Worm (Caenorhabditis elegans) whole organism, L4/young adult: ENCODE measurements around the gene E02A10.4.

Experiments used
- W03F9.2 ChIP-seq: fragments of 150-350 bp; optimal IDR thresholded peaks from 2 replicates; lab custom pipeline; 2014; ENCODE audit warnings: missing biosample characterization, missing genetic modification characterization
- dao-5 ChIP-seq: sonication (generic microtip); optimal IDR thresholded peaks from 2 replicates; lab custom pipeline; 2016; ENCODE audit warnings: missing genotype, missing genetic modification characterization, moderate library complexity, missing compliant biosample characterization
- him-1 ChIP-seq: sonication (generic microtip); optimal IDR thresholded peaks from 2 replicates; lab custom pipeline; 2016; ENCODE audit warnings: missing genotype, missing genetic modification reagents, missing genetic modification characterization, missing compliant biosample characterization

DNA sequence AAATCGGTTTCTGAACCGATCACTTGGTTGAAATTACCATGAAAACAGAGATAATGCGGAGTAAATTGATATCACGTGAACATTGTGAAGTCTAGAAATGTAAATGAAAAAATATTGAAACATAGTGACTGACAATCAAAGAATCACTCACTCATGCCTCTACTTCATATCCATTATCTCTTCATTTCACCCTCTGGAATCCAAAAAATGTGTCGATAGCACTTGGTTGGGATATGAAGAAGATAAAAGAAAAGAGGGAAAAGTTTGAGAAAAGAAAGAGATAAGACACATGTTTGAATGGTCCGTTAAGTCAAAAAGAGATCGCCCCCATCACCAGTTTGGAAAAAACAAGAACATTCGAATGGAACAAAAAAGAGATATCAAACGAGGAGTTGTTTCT is 50.0 kb downstream of the E02A10.4 start:
- no peak for TF ChIP-seq W03F9.2 (tag; lab: Kevin White, UChicago)
- TF ChIP-seq dao-5 (tag; lab: Kevin White, UChicago): no peak
- TF ChIP-seq him-1 (tag; lab: Kevin White, UChicago): no peak
